Fruit fly (Drosophila melanogaster) whole organism, adult: ENCODE data around the gene fz2.

ENCODE experiments used
- CG11617 ChIP-seq: fragments of 200-800 bp; sonication (Bioruptor generic); optimal IDR thresholded peaks from 2 replicates; lab custom pipeline; 2017; ENCODE audit warnings: mild to moderate bottlenecking, missing biosample characterization, missing genetic modification reagents, missing genetic modification characterization
- CG12768 ChIP-seq: fragments of 200-800 bp; sonication (Bioruptor generic); optimal IDR thresholded peaks from 2 replicates; lab custom pipeline; 2017; ENCODE audit warnings: missing biosample characterization, missing genetic modification characterization, mild to moderate bottlenecking, moderate library complexity, missing genetic modification reagents
- CG14711 ChIP-seq: fragments of 200-800 bp; sonication (Bioruptor generic); optimal IDR thresholded peaks from 2 replicates; lab custom pipeline; 2018; ENCODE audit warnings: missing biosample characterization, mild to moderate bottlenecking, missing genetic modification characterization, moderate library complexity
- CG1620 ChIP-seq: fragments of 200-800 bp; sonication (Bioruptor generic); optimal IDR thresholded peaks from 2 replicates; lab custom pipeline; 2016; ENCODE audit warnings: missing biosample characterization, missing genetic modification characterization
- CG33017 ChIP-seq: fragments of 200-800 bp; sonication (Bioruptor generic); optimal IDR thresholded peaks from 2 replicates; lab custom pipeline; 2018; ENCODE audit warnings: missing biosample characterization, mild to moderate bottlenecking, missing genetic modification characterization, moderate library complexity
- CG5204 ChIP-seq: fragments of 200-800 bp; sonication (Bioruptor generic); optimal IDR thresholded peaks from 2 replicates; lab custom pipeline; 2016; ENCODE audit warnings: missing biosample characterization, missing genetic modification characterization
- CG7045 ChIP-seq: fragments of 200-800 bp; sonication (Bioruptor generic); optimal IDR thresholded peaks from 2 replicates; lab custom pipeline; 2017; ENCODE audit warnings: missing biosample characterization, mild to moderate bottlenecking, missing genetic modification characterization
- CG7101 ChIP-seq: fragments of 200-800 bp; sonication (Bioruptor generic); optimal IDR thresholded peaks from 2 replicates; lab custom pipeline; 2018; ENCODE audit warnings: missing biosample characterization, mild to moderate bottlenecking, missing genetic modification characterization, moderate library complexity
- Clk ChIP-seq: fragments of 200-800 bp; sonication (Bioruptor generic); optimal IDR thresholded peaks from 2 replicates; lab custom pipeline; 2017; ENCODE audit warnings: missing biosample characterization, missing genetic modification characterization
- Crg-1 ChIP-seq: fragments of 200-800 bp; sonication (Bioruptor generic); optimal IDR thresholded peaks from 2 replicates; lab custom pipeline; 2016; ENCODE audit warnings: missing biosample characterization, missing genetic modification characterization
- Hr96 ChIP-seq: fragments of 200-800 bp; sonication (Bioruptor generic); optimal IDR thresholded peaks from 2 replicates; lab custom pipeline; 2016; ENCODE audit warnings: missing biosample characterization, missing genetic modification characterization
- Mnt ChIP-seq: fragments of 200-800 bp; sonication (Bioruptor generic); optimal IDR thresholded peaks from 2 replicates; lab custom pipeline; 2016; ENCODE audit warnings: missing biosample characterization, mild to moderate bottlenecking, missing genetic modification characterization
- bab1 ChIP-seq: fragments of 200-800 bp; sonication (Bioruptor generic); optimal IDR thresholded peaks from 3 replicates; lab custom pipeline; 2019; ENCODE audit warnings: missing biosample characterization, mild to moderate bottlenecking, missing genetic modification characterization, moderate library complexity
- cic ChIP-seq: fragments of 200-800 bp; sonication (Bioruptor generic); optimal IDR thresholded peaks from 2 replicates; lab custom pipeline; 2017; ENCODE audit warnings: missing biosample characterization, mild to moderate bottlenecking, missing genetic modification characterization, moderate library complexity
- cnc ChIP-seq, 2 experiments: fragments of >200 bp; optimal IDR thresholded peaks; 2 replicates each; lab custom pipeline; 2017
- pad ChIP-seq: fragments of 200-800 bp; sonication (Bioruptor generic); optimal IDR thresholded peaks from 3 replicates; lab custom pipeline; 2017; ENCODE audit warnings: missing biosample characterization, missing genetic modification characterization, mild to moderate bottlenecking, moderate library complexity, missing genetic modification reagents
- tj ChIP-seq: fragments of 200-800 bp; sonication (Bioruptor generic); optimal IDR thresholded peaks from 3 replicates; lab custom pipeline; 2017; ENCODE audit warnings: missing biosample characterization, mild to moderate bottlenecking, missing genetic modification characterization, moderate library complexity
- toe ChIP-seq: fragments of 200-800 bp; sonication (Bioruptor generic); optimal IDR thresholded peaks from 2 replicates; lab custom pipeline; 2016; ENCODE audit warnings: missing biosample characterization, missing genetic modification characterization

Gene fz2

dm6 chr3L:19097102-19097501 lies 138.1 kb downstream of the fz2 start:
- TF ChIP-seq CG7045 (GFP tag; lab: Kevin White, UChicago) = no peak
- no peak for TF ChIP-seq Mnt (GFP tag; lab: Kevin White, UChicago)
- no peak for TF ChIP-seq Hr96

- TF ChIP-seq CG33017 (tag; lab: Kevin White, UChicago) (peak; percentile 13), CG12768 (peak; percentile 3), CG7045 (GFP tag; lab: Kevin White, UChicago) (no peak), Mnt (GFP tag; lab: Kevin White, UChicago) (no peak), CG5204 (GFP tag; lab: Kevin White, UChicago) (no peak), bab1 (GFP tag; lab: Kevin White, UChicago) (peak; percentile 15), CG14711 (tag; lab: Kevin White, UChicago) (no peak), CG7101 (peak; percentile 52), Crg-1 (GFP tag; lab: Kevin White, UChicago) (peak; percentile 51), tj (GFP tag; lab: Kevin White, UChicago) (peak; percentile 22), pad (peak; percentile 17), CG11617 (GFP tag; lab: Kevin White, UChicago) (peak; percentile 9), cic (GFP tag; lab: Kevin White, UChicago) (no peak)
These were observed 139.1 kb downstream of the fz2 start, which contains the start of gene CNPYb for dm6 chr3L:19096032-19096431. Gene CNPYb, minus strand, starts transcription at chr3L:19096217.

- TF ChIP-seq cnc (optimal IDR thresholded peaks at IDR 0.05; lab: Kevin White, UChicago) = no peak
- TF ChIP-seq CG1620 (GFP tag; lab: Kevin White, UChicago) = no peak
- no peak for TF ChIP-seq CG7045 (GFP tag; lab: Kevin White, UChicago)
- TF ChIP-seq toe = no peak
- peak; percentile 39 for TF ChIP-seq tj (GFP tag; lab: Kevin White, UChicago)
- no peak for TF ChIP-seq CG33017 (tag; lab: Kevin White, UChicago)
- peak; percentile 44 for TF ChIP-seq bab1 (GFP tag; lab: Kevin White, UChicago)
- TF ChIP-seq Clk (GFP tag; lab: Kevin White, UChicago) = no peak
- TF ChIP-seq CG14711 (tag; lab: Kevin White, UChicago) = peak; percentile 77
- TF ChIP-seq pad = no peak
- TF ChIP-seq Mnt (GFP tag; lab: Kevin White, UChicago) = no peak
- TF ChIP-seq Crg-1 (GFP tag; lab: Kevin White, UChicago) = no peak
These were observed 142.8 kb downstream of the fz2 start, which contains the start of gene MESR6 for dm6 chr3L:19092125-19093058. Gene MESR6, plus strand, starts transcription at chr3L:19092670.

- TF ChIP-seq cic (GFP tag; lab: Kevin White, UChicago) = peak; percentile 100
- TF ChIP-seq Mnt (GFP tag; lab: Kevin White, UChicago) = peak; percentile 54
- TF ChIP-seq CG11617 (GFP tag; lab: Kevin White, UChicago) = no peak
- peak; percentile 43 for TF ChIP-seq CG12768
- TF ChIP-seq toe = no peak
These were observed 143.6 kb downstream of the fz2 start for dm6 chr3L:19091423-19092124.
